Fruit fly (Drosophila melanogaster): ENCODE measurements around the gene rtet.

Gene rtet

DNA sequence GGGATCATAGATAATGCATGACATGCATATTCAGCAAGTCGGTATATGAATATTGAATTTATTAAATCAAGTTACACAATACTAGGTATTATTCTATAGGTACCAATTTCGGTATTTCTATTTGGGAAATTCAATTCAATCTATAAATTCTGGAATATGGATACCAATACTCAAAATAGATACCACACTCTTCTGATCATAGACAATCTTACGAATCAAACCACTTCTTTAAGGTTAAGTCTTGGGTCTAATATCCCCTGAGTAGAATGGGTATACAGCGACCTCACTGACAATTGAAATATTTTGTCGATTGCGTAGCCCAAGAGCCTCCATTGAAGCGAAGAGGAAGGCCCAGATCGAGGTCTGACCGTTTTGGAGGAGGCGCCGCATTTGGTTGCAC is 15.4 kb upstream of the rtet start:
- TF ChIP-seq fd85E (GFP tag; optimal IDR thresholded peaks at IDR 0.05) = no peak
- TF ChIP-seq CG15336 (GFP tag; IDR thresholded peaks at IDR 0.05) = 0 out of 2 replicates have a peak, but pooled peaks have one; percentile 32
- peak; percentile 44 for TF ChIP-seq CG32006 (GFP tag; optimal IDR thresholded peaks at IDR 0.05)
- TF ChIP-seq Eip75B (GFP tag; optimal IDR thresholded peaks at IDR 0.05) = peak; percentile 10
- peak; percentile 9 for TF ChIP-seq Hr39 (GFP tag; optimal IDR thresholded peaks at IDR 0.05)
- TF ChIP-seq CG8119 (GFP tag; IDR thresholded peaks at IDR 0.05) = peak; percentile 24; the same call in 1 of the 3 replicates
- TF ChIP-seq eg (GFP tag; IDR thresholded peaks at IDR 0.05) = no peak
- peak; percentile 32 for TF ChIP-seq Hr4 (GFP tag; optimal IDR thresholded peaks at IDR 0.05)

DNA sequence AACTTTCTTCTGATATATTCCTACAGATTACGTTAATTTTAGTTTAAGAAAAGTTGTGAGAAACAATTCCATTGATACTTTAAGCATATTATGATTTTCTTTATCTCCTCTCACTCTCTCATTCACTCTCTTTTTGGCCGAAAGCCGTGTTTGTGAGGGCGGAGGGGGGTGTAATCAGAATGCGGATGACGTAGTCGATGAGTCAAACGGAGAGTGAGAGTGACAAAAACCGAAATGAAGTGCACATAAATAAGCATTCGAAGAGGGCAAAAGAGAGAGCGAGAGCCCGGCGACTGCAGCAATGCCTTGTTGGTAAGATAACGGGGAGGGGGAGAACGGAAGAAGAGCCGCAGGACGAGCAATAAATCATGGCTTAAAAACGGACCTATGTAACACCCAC is 14.0 kb upstream of the rtet start:
- TF ChIP-seq CG1621 (tag; optimal IDR thresholded peaks at IDR 0.05) = no peak
- no peak for TF ChIP-seq fkh (GFP tag; optimal IDR thresholded peaks at IDR 0.05)
- no peak for TF ChIP-seq CG6276 (GFP tag; optimal IDR thresholded peaks at IDR 0.05)
- peak; percentile 92 for TF ChIP-seq Blimp-1 (GFP tag; optimal IDR thresholded peaks at IDR 0.05)
- TF ChIP-seq CG8632 (GFP tag; optimal IDR thresholded peaks at IDR 0.05) = no peak

DNA sequence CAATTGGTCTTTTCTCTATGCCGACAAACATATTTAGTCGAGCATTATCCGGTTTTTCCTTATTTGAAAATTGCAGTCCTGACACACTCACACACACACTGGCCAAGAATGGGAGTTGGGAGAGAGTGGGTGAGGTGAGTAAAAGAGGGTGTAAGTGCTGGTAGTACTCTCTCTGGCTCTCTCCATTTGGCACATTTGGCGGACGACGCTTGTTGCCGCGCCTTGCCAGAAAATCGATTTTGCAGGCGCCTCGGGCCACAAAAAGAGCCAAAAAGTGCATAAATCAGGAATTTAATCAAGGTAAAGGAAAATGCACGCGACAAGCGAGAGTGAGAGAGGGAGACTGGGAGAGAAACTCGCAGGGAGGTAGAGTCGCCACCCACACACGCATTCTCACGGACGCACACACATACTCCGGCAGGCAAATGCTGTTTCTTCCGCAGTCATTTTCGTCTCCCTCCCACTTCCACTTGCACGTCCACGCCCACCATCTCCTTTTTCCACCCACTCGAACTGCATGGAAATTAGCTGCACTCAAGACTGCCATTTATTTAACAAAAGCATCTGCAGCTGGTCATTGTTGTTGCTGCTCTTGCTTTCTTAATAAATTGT is 11.6 kb upstream of the rtet start:
- TF ChIP-seq ss (GFP tag; optimal IDR thresholded peaks at IDR 0.05) (peak in 1 of 2 experiments; percentile 28), CG6854 (GFP tag; optimal IDR thresholded peaks at IDR 0.05) (peak; percentile 29), Eip78C (GFP tag) (peak; percentile 2), Blimp-1 (GFP tag; optimal IDR thresholded peaks at IDR 0.05) (peak; percentile 28), CG15336 (GFP tag; IDR thresholded peaks at IDR 0.05) (peak; percentile 39; the same call in 1 of the 2 replicates), Lpt (GFP tag; optimal IDR thresholded peaks at IDR 0.05) (no peak), Eip93F (GFP tag; optimal IDR thresholded peaks at IDR 0.05) (no peak)

DNA sequence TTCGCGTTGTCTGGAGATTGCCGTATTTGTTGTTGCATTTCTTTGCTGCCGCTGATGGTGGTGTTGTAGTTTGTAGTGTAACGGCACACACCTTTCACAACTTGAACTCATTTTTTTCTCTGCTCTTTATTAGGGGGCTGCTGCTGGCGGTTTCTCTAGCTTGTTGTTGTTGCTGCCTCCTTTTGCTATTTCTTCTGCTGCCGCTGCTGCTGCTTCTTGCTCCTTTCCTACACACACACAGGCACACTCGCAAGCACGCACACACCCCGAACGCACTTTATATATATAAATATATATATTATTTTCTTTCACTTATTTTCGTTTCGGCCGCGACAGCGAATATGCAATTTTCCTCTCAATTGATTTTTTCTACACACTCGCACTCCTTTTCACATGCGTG is 11.1 kb upstream of the rtet start:
- no peak for TF ChIP-seq CG9139 (GFP tag; optimal IDR thresholded peaks at IDR 0.05)
- no peak for TF ChIP-seq Hr38 (GFP tag; optimal IDR thresholded peaks at IDR 0.05)
- TF ChIP-seq spab (GFP tag; optimal IDR thresholded peaks at IDR 0.05) = no peak
- no peak for TF ChIP-seq Met (GFP tag; optimal IDR thresholded peaks at IDR 0.05)
- TF ChIP-seq achi (GFP tag; optimal IDR thresholded peaks at IDR 0.05) = no peak
- no peak for TF ChIP-seq cyc (GFP tag; optimal IDR thresholded peaks at IDR 0.05)
- no peak for TF ChIP-seq fd85E (GFP tag; optimal IDR thresholded peaks at IDR 0.05)
- no peak for TF ChIP-seq Lpt (GFP tag; optimal IDR thresholded peaks at IDR 0.05)
- no peak for TF ChIP-seq CG1621 (tag; optimal IDR thresholded peaks at IDR 0.05)
- TF ChIP-seq CG6163 (GFP tag; IDR thresholded peaks at IDR 0.05) = no peak
- no peak for TF ChIP-seq acj6 (GFP tag; optimal IDR thresholded peaks at IDR 0.05)
- no peak for TF ChIP-seq Eip93F (GFP tag; optimal IDR thresholded peaks at IDR 0.05)
- no peak for TF ChIP-seq CG6276 (GFP tag; optimal IDR thresholded peaks at IDR 0.05)
- TF ChIP-seq Eip75B (GFP tag; optimal IDR thresholded peaks at IDR 0.05) = no peak

DNA sequence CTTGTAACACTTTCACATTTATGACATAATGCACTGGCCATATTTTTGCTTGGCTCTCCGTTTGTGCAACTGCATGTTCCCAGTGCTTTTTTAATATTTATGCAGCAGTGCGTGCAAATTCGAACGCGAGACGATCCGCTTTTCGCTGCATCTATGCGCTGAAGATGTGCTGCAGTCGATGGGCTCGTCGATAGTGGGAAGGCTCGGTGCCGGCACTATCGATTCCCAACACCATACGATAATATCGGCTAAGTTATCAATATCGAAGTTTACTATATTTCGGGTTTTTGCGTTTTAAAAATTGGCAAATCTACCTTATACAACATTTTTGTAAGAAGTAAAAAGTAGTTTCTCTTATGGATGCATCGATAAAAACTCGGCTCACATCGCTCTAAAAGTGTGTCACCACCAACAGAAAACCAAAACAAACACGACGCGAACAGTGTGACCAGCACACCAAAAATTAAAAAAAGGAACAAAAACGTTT is 10.6 kb upstream of the rtet start, which contains the start of gene RhoGAP93B:
Gene RhoGAP93B (minus strand): TSS at position 197 of the 487 bp plus-strand sequence.
- peak; percentile 72 for TF ChIP-seq OdsH (GFP tag; optimal IDR thresholded peaks at IDR 0.05)
- TF ChIP-seq CG6276 (GFP tag; optimal IDR thresholded peaks at IDR 0.05) = no peak
- peak; percentile 24 for TF ChIP-seq fd59A (GFP tag; optimal IDR thresholded peaks at IDR 0.05)
- no peak for TF ChIP-seq spab (GFP tag; optimal IDR thresholded peaks at IDR 0.05)
- TF ChIP-seq CG8119 (GFP tag; IDR thresholded peaks at IDR 0.05) = peak; percentile 84
- peak; percentile 84 for TF ChIP-seq CG32006 (GFP tag; optimal IDR thresholded peaks at IDR 0.05)
- TF ChIP-seq Gug (GFP tag; IDR thresholded peaks at IDR 0.05) = peak; percentile 85
- TF ChIP-seq acj6 (GFP tag; optimal IDR thresholded peaks at IDR 0.05) = peak; percentile 68
- peak; percentile 88 for TF ChIP-seq eg (GFP tag; IDR thresholded peaks at IDR 0.05)
- TF ChIP-seq Ets96B (tag; optimal IDR thresholded peaks at IDR 0.05) = peak; percentile 82
- TF ChIP-seq Sox14 (GFP tag; optimal IDR thresholded peaks at IDR 0.05) = peak; percentile 88
- peak in 1 of 2 experiments; percentile 71 for TF ChIP-seq ss (GFP tag; optimal IDR thresholded peaks at IDR 0.05)
- peak; percentile 62 for TF ChIP-seq dac (GFP tag; optimal IDR thresholded peaks at IDR 0.05)
- no peak for TF ChIP-seq Sox102F (GFP tag; optimal IDR thresholded peaks at IDR 0.05)
- no peak for TF ChIP-seq vri (GFP tag; optimal IDR thresholded peaks at IDR 0.05)
- TF ChIP-seq Hr39 (GFP tag; optimal IDR thresholded peaks at IDR 0.05) = peak; percentile 82
- TF ChIP-seq fkh (GFP tag; optimal IDR thresholded peaks at IDR 0.05) = peak; percentile 95
- TF ChIP-seq CG1621 (tag; optimal IDR thresholded peaks at IDR 0.05) = peak; percentile 55
- TF ChIP-seq CG8319 (GFP tag; optimal IDR thresholded peaks at IDR 0.05) = peak; percentile 53
- no peak for TF ChIP-seq CG34406 (GFP tag; optimal IDR thresholded peaks at IDR 0.05)
- no peak for TF ChIP-seq Lpt (GFP tag; optimal IDR thresholded peaks at IDR 0.05)
- peak; percentile 30 for TF ChIP-seq Sox15 (GFP tag; optimal IDR thresholded peaks at IDR 0.05)
- TF ChIP-seq Blimp-1 (GFP tag; optimal IDR thresholded peaks at IDR 0.05) = no peak
- TF ChIP-seq Met (GFP tag; optimal IDR thresholded peaks at IDR 0.05) = no peak
- TF ChIP-seq CG6163 (GFP tag; IDR thresholded peaks at IDR 0.05) = peak; percentile 93
- peak; percentile 69 for TF ChIP-seq dsx (GFP tag; optimal IDR thresholded peaks at IDR 0.05; ENCODE audit: poor library complexity, severe bottlenecking)
- peak; percentile 70 for TF ChIP-seq CG10669 (GFP tag; optimal IDR thresholded peaks at IDR 0.05)
- no peak for TF ChIP-seq CG9139 (GFP tag; optimal IDR thresholded peaks at IDR 0.05)
- peak; percentile 34 for TF ChIP-seq CG6854 (GFP tag; optimal IDR thresholded peaks at IDR 0.05)
